Worm (Caenorhabditis elegans) whole organism, young adult: ENCODE measurements around the gene K04H4.5.
A peak's percentile ranks its signal among the peaks of the same experiment; 100 is the strongest.

ENCODE experiments used
- B0019.2 ChIP-seq: fragments of 200-800 bp; sonication (Bioruptor generic); conservative IDR thresholded peaks from 2 replicates; pipeline ENCODE4 v1.3.6; 2022; ENCODE audit warnings: missing genetic modification reagents, missing genetic modification characterization, missing compliant biosample characterization
- B0336.3 ChIP-seq: fragments of 200-800 bp; sonication (Bioruptor generic); IDR thresholded peaks from 2 replicates; pipeline ENCODE4 v1.3.6; 2022; ENCODE audit warnings: missing genetic modification characterization, missing compliant biosample characterization
- D2030.7 ChIP-seq: fragments of 200-800 bp; sonication (Bioruptor generic); IDR thresholded peaks from 2 replicates; pipeline ENCODE4 v1.3.6; 2022; ENCODE audit warnings: missing genetic modification reagents, missing genetic modification characterization, missing compliant biosample characterization
- F57C9.4 ChIP-seq: sonication (generic microtip); optimal IDR thresholded peaks from 2 replicates; lab custom pipeline; 2017; ENCODE audit warnings: mild to moderate bottlenecking, missing genetic modification characterization, missing compliant biosample characterization
- K11D2.4 ChIP-seq: fragments of 200-800 bp; sonication (Bioruptor generic); IDR thresholded peaks from 2 replicates; pipeline ENCODE4 v1.3.6; 2022; ENCODE audit warnings: missing genetic modification reagents, missing genetic modification characterization, missing compliant biosample characterization
- T07F8.4 ChIP-seq: sonication (generic microtip); optimal IDR thresholded peaks from 2 replicates; lab custom pipeline; 2016; ENCODE audit warnings: mild to moderate bottlenecking, missing genetic modification characterization, moderate library complexity, missing compliant biosample characterization
- T26A5.8 ChIP-seq: sonication (generic microtip); optimal IDR thresholded peaks from 2 replicates; lab custom pipeline; 2016; ENCODE audit warnings: missing genetic modification characterization, missing compliant biosample characterization
- Y53F4B.3 ChIP-seq: fragments of 200-800 bp; sonication (Bioruptor generic); IDR thresholded peaks from 2 replicates; pipeline ENCODE4 v1.3.6; 2022; ENCODE audit warnings: missing genetic modification reagents, missing genetic modification characterization, missing compliant biosample characterization
- Y53G8AR.9 ChIP-seq: fragments of 200-800 bp; sonication (Bioruptor generic); conservative IDR thresholded peaks from 2 replicates; pipeline ENCODE4 v1.3.6; 2022; ENCODE audit warnings: missing genetic modification reagents, missing genetic modification characterization, missing compliant biosample characterization
- Y95B8A.8 ChIP-seq: fragments of 200-800 bp; sonication (Bioruptor generic); IDR thresholded peaks from 2 replicates; pipeline ENCODE4 v1.3.6; 2022; ENCODE audit warnings: missing genetic modification reagents, missing genetic modification characterization, missing compliant biosample characterization
- akir-1 ChIP-seq: fragments of 200-800 bp; sonication (Bioruptor generic); optimal IDR thresholded peaks from 2 replicates; lab custom pipeline; 2018; ENCODE audit warnings: mild to moderate bottlenecking, missing genetic modification characterization, moderate library complexity, missing compliant biosample characterization
- aptf-2 ChIP-seq: fragments of 200-800 bp; sonication (Bioruptor generic); conservative IDR thresholded peaks from 2 replicates; pipeline ENCODE4 v1.3.6; 2022; ENCODE audit warnings: missing genetic modification reagents, missing genetic modification characterization, missing compliant biosample characterization
- aptf-3 ChIP-seq: fragments of 200-800 bp; sonication (Bioruptor generic); IDR thresholded peaks from 2 replicates; pipeline ENCODE4 v1.3.6; 2022; ENCODE audit warnings: missing genetic modification characterization, missing compliant biosample characterization
- atf-7 ChIP-seq: sonication (generic microtip); optimal IDR thresholded peaks from 2 replicates; lab custom pipeline; 2017; ENCODE audit warnings: mild to moderate bottlenecking, missing genetic modification characterization, missing compliant biosample characterization
- attf-5 ChIP-seq: fragments of 200-800 bp; sonication (Bioruptor generic); optimal IDR thresholded peaks from 2 replicates; lab custom pipeline; 2018; ENCODE audit warnings: mild to moderate bottlenecking, missing genetic modification characterization, missing compliant biosample characterization
- bed-1 ChIP-seq: fragments of 200-800 bp; sonication (Bioruptor generic); IDR thresholded peaks from 2 replicates; pipeline ENCODE4 v1.3.6; 2022; ENCODE audit warnings: missing genetic modification reagents, missing genetic modification characterization, missing compliant biosample characterization
- bed-2 ChIP-seq: fragments of 200-800 bp; sonication (Bioruptor generic); IDR thresholded peaks from 2 replicates; pipeline ENCODE4 v1.3.6; 2022; ENCODE audit warnings: missing genetic modification reagents, missing genetic modification characterization, missing compliant biosample characterization
- cebp-1 ChIP-seq, 2 experiments: fragments of 200-800 bp in 1 of 2; sonication (Bioruptor generic) in 1 of 2; sonication (generic microtip) in 1 of 2; IDR thresholded peaks in 1 of 2; optimal IDR thresholded peaks in 1 of 2; 2 replicates each; pipeline versions ENCODE4 v1.3.6 to Lab custom; 2017 to 2022; ENCODE audit warnings: missing compliant biosample characterization in 2 of 2, missing genetic modification characterization in 2 of 2, mild to moderate bottlenecking in 1 of 2, missing genetic modification reagents in 1 of 2, moderate library complexity in 1 of 2
- ceh-79 ChIP-seq: sonication (generic microtip); optimal IDR thresholded peaks from 2 replicates; lab custom pipeline; 2017; ENCODE audit warnings: mild to moderate bottlenecking, missing genetic modification characterization, missing compliant biosample characterization
- dpl-1 ChIP-seq: fragments of 150-350 bp; optimal IDR thresholded peaks from 2 replicates; lab custom pipeline; 2014; ENCODE audit warnings: missing biosample characterization, missing genetic modification reagents, missing genetic modification characterization
- efl-1 ChIP-seq: fragments of 150-350 bp; optimal IDR thresholded peaks from 2 replicates; lab custom pipeline; 2014; ENCODE audit warnings: missing biosample characterization, missing genetic modification reagents, missing genetic modification characterization
- egl-44 ChIP-seq: fragments of 200-800 bp; sonication (Bioruptor generic); IDR thresholded peaks from 2 replicates; pipeline ENCODE4 v1.3.6; 2022; ENCODE audit warnings: missing genetic modification reagents, missing genetic modification characterization, missing compliant biosample characterization
- hlh-12 ChIP-seq: sonication (generic microtip); optimal IDR thresholded peaks from 2 replicates; lab custom pipeline; 2016; ENCODE audit warnings: missing genetic modification characterization, missing compliant biosample characterization
- hlh-26 ChIP-seq: fragments of 200-800 bp; sonication (Bioruptor generic); conservative IDR thresholded peaks from 2 replicates; pipeline ENCODE4 v1.3.6; 2022; ENCODE audit warnings: missing genetic modification reagents, missing genetic modification characterization, missing compliant biosample characterization
- hmg-20 ChIP-seq: fragments of 200-800 bp; sonication (Bioruptor generic); IDR thresholded peaks from 2 replicates; pipeline ENCODE4 v1.3.6; 2022; ENCODE audit warnings: missing genetic modification reagents, missing genetic modification characterization, missing compliant biosample characterization
- lin-26 ChIP-seq: fragments of 200-800 bp; sonication (Bioruptor generic); IDR thresholded peaks from 2 replicates; pipeline ENCODE4 v1.3.6; 2022; ENCODE audit warnings: missing genetic modification reagents, missing genetic modification characterization, missing compliant biosample characterization
- lin-54 ChIP-seq: fragments of 200-800 bp; sonication (Bioruptor generic); optimal IDR thresholded peaks from 2 replicates; lab custom pipeline; 2018; ENCODE audit warnings: mild to moderate bottlenecking, missing genetic modification characterization, missing compliant biosample characterization
- lir-1 ChIP-seq: fragments of 200-800 bp; sonication (Bioruptor generic); conservative IDR thresholded peaks from 2 replicates; pipeline ENCODE4 v1.3.6; 2022; ENCODE audit warnings: missing genetic modification reagents, missing genetic modification characterization, missing compliant biosample characterization
- lsy-27 ChIP-seq: sonication (generic microtip); optimal IDR thresholded peaks from 2 replicates; lab custom pipeline; 2017; ENCODE audit warnings: missing genetic modification characterization, mild to moderate bottlenecking, missing compliant biosample characterization, antibody characterized with exemption, missing genotype, borderline replicate concordance; ENCODE audit not compliant: insufficient read depth
- madf-6 ChIP-seq: fragments of 200-800 bp; sonication (Bioruptor generic); IDR thresholded peaks from 2 replicates; pipeline ENCODE4 v1.3.6; 2022; ENCODE audit warnings: missing genetic modification reagents, missing genetic modification characterization, missing compliant biosample characterization
- mes-4 ChIP-seq: sonication (generic microtip); optimal IDR thresholded peaks from 2 replicates; lab custom pipeline; 2016; ENCODE audit warnings: missing genotype, missing genetic modification characterization, missing compliant biosample characterization
- nfya-2 ChIP-seq: fragments of 200-800 bp; sonication (Bioruptor generic); IDR thresholded peaks from 2 replicates; pipeline ENCODE4 v1.3.6; 2022; ENCODE audit warnings: missing genetic modification reagents, missing genetic modification characterization, missing compliant biosample characterization
- nhr-179 ChIP-seq: sonication (generic microtip); optimal IDR thresholded peaks from 2 replicates; lab custom pipeline; 2016; ENCODE audit warnings: mild to moderate bottlenecking, missing genetic modification characterization, missing compliant biosample characterization
- nhr-27 ChIP-seq: fragments of 200-800 bp; sonication (Bioruptor generic); optimal IDR thresholded peaks from 2 replicates; lab custom pipeline; 2018; ENCODE audit warnings: mild to moderate bottlenecking, missing genetic modification characterization, moderate library complexity, missing compliant biosample characterization
- snpc-1.1 ChIP-seq: sonication (generic microtip); optimal IDR thresholded peaks from 2 replicates; lab custom pipeline; 2017; ENCODE audit warnings: missing genetic modification characterization, mild to moderate bottlenecking, missing compliant biosample characterization, antibody characterized with exemption, moderate library complexity, missing genotype, missing genetic modification reagents; ENCODE audit not compliant: insufficient read depth
- snpc-4 ChIP-seq, 5 experiments: fragments of 150-350 bp in 1 of 5; sonication (generic microtip) in 4 of 5; optimal IDR thresholded peaks; 2 replicates each; lab custom pipeline; 2014 to 2018; ENCODE audit warnings: missing genetic modification characterization in 5 of 5, missing biosample characterization in 3 of 5, antibody characterized with exemption in 2 of 5, mild to moderate bottlenecking in 2 of 5, missing compliant biosample characterization in 2 of 5, missing genotype in 2 of 5, moderate library complexity in 2 of 5, missing genetic modification reagents in 1 of 5
- tbp1 ChIP-seq: fragments of 200-800 bp; sonication (Bioruptor generic); optimal IDR thresholded peaks from 2 replicates; lab custom pipeline; 2018; ENCODE audit warnings: mild to moderate bottlenecking, missing genetic modification characterization, missing compliant biosample characterization
- unc-62 ChIP-seq: fragments of 150-350 bp; optimal IDR thresholded peaks from 2 replicates; lab custom pipeline; 2014; ENCODE audit warnings: missing biosample characterization, missing genetic modification reagents, missing genetic modification characterization
- xnd-1 ChIP-seq: sonication (generic microtip); optimal IDR thresholded peaks from 2 replicates; lab custom pipeline; 2016; ENCODE audit warnings: missing genotype, missing genetic modification reagents, missing genetic modification characterization, missing compliant biosample characterization
- zim-3 ChIP-seq: sonication (generic microtip); optimal IDR thresholded peaks from 2 replicates; lab custom pipeline; 2017; ENCODE audit warnings: mild to moderate bottlenecking, missing genetic modification characterization, moderate library complexity, missing compliant biosample characterization
- ztf-22 ChIP-seq: fragments of 200-800 bp; sonication (Bioruptor generic); optimal IDR thresholded peaks from 2 replicates; lab custom pipeline; 2018; ENCODE audit warnings: mild to moderate bottlenecking, missing genetic modification characterization, moderate library complexity, missing compliant biosample characterization
- ztf-26 ChIP-seq: sonication (generic microtip); optimal IDR thresholded peaks from 2 replicates; lab custom pipeline; 2017; ENCODE audit warnings: missing genetic modification characterization, missing compliant biosample characterization
- ztf-28 ChIP-seq: fragments of 200-800 bp; sonication (Bioruptor generic); IDR thresholded peaks from 2 replicates; pipeline ENCODE4 v1.3.6; 2022; ENCODE audit warnings: missing genetic modification reagents, missing genetic modification characterization, missing compliant biosample characterization

K04H4.5 gene

ce11 chrIII:9385543-9385942, 26.4 kb downstream of the K04H4.5 start, which contains the start of gene C38C10.3:
TSS of gene C38C10.3 (minus strand) at chrIII:9385643.
- TF ChIP-seq madf-6 (GFP tag; lab: Robert Waterston, UW) (no peak), B0019.2 (GFP tag; lab: Robert Waterston, UW) (no peak), F57C9.4 (tag; lab: Kevin White, UChicago) (no peak), hlh-12 (tag; lab: Kevin White, UChicago) (no peak), nhr-27 (tag; lab: Kevin White, UChicago) (no peak), ztf-28 (GFP tag; lab: Robert Waterston, UW) (no peak), ztf-26 (tag; lab: Kevin White, UChicago) (no peak), egl-44 (GFP tag; lab: Robert Waterston, UW) (no peak), hlh-26 (GFP tag; lab: Robert Waterston, UW) (no peak), bed-1 (GFP tag; lab: Robert Waterston, UW) (no peak)

ce11 chrIII:9390007-9390406, 30.8 kb downstream of the K04H4.5 start, which contains the start of gene slc-17.2:
TSS of gene slc-17.2 (minus strand) at chrIII:9390107.
- TF ChIP-seq lir-1 (GFP tag; lab: Robert Waterston, UW) (no peak), aptf-2 (0 out of 2 replicates have a peak, but pooled peaks have one; percentile 32)
- TF ChIP-seq, all 124 proteins: peak for 1

- no peak for TF ChIP-seq ceh-79 (tag; lab: Kevin White, UChicago)
- no peak for TF ChIP-seq lsy-27 (tag; lab: Kevin White, UChicago)
- peak; percentile 12 for TF ChIP-seq tbp1 (GFP tag; lab: Kevin White, UChicago)
- TF ChIP-seq K11D2.4 (GFP tag; lab: Robert Waterston, UW), result peak; percentile 55; the same call in 1 of the 2 replicates
- no peak for TF ChIP-seq T07F8.4 (tag; lab: Kevin White, UChicago)
- no peak for TF ChIP-seq aptf-3 (GFP tag; lab: Robert Waterston, UW)
- no peak for TF ChIP-seq akir-1 (GFP tag; lab: Kevin White, UChicago)
- no peak for TF ChIP-seq aptf-2
- no peak for TF ChIP-seq unc-62 (GFP tag; lab: Kevin White, UChicago)
- no peak for TF ChIP-seq cebp-1 (GFP tag; IDR thresholded peaks at IDR 0.05; lab: Robert Waterston, UW)
- TF ChIP-seq cebp-1 (tag; optimal IDR thresholded peaks at IDR 0.05; lab: Kevin White, UChicago), result peak; percentile 30
- TF ChIP-seq B0019.2 (GFP tag; lab: Robert Waterston, UW), result no peak
- no peak for TF ChIP-seq snpc-1.1 (tag; lab: Kevin White, UChicago)
- TF ChIP-seq efl-1 (GFP tag; lab: Kevin White, UChicago), result peak; percentile 19
- no peak for TF ChIP-seq hmg-20 (GFP tag; lab: Robert Waterston, UW)
- TF ChIP-seq mes-4 (tag; lab: Kevin White, UChicago), result no peak
- TF ChIP-seq D2030.7, result peak; percentile 31; the same call in 1 of the 2 replicates
- TF ChIP-seq T26A5.8 (tag; lab: Kevin White, UChicago), result no peak
- TF ChIP-seq atf-7 (tag; lab: Kevin White, UChicago), result no peak
- TF ChIP-seq Y95B8A.8 (GFP tag; lab: Robert Waterston, UW), result peak; percentile 31; the same call in 1 of the 2 replicates
- no peak for TF ChIP-seq lir-1 (GFP tag; lab: Robert Waterston, UW)
- TF ChIP-seq nhr-179 (tag; lab: Kevin White, UChicago), result no peak
- TF ChIP-seq zim-3 (tag; lab: Kevin White, UChicago), result no peak
- no peak for TF ChIP-seq attf-5 (GFP tag; lab: Kevin White, UChicago)
- TF ChIP-seq madf-6 (GFP tag; lab: Robert Waterston, UW), result peak; percentile 82
- peak; percentile 35 for TF ChIP-seq xnd-1 (tag; lab: Kevin White, UChicago)
- no peak for TF ChIP-seq ztf-22
- 0 out of 2 replicates have a peak, but pooled peaks have one; percentile 23 for TF ChIP-seq lin-26 (GFP tag; lab: Robert Waterston, UW)
- TF ChIP-seq nfya-2 (GFP tag; lab: Robert Waterston, UW), result 0 out of 2 replicates have a peak, but pooled peaks have one; percentile 69
- peak; percentile 59 for TF ChIP-seq lin-54
- no peak for TF ChIP-seq dpl-1
- TF ChIP-seq bed-2, result no peak
- no peak for TF ChIP-seq Y53F4B.3 (GFP tag; lab: Robert Waterston, UW)
- TF ChIP-seq bed-1 (GFP tag; lab: Robert Waterston, UW), result no peak
- peak; percentile 79 for TF ChIP-seq Y53G8AR.9 (GFP tag; lab: Robert Waterston, UW)
- TF ChIP-seq snpc-4 (GFP tag; optimal IDR thresholded peaks at IDR 0.05; lab: Kevin White, UChicago), result no peak
- no peak for TF ChIP-seq snpc-4 (tag; optimal IDR thresholded peaks at IDR 0.05; lab: Kevin White, UChicago)
- TF ChIP-seq B0336.3, result peak; percentile 68
Observed at ce11 chrIII:9390924-9391323, 31.8 kb downstream of the K04H4.5 start.
